Fruit fly (Drosophila melanogaster): ENCODE measurements around the gene CG17919.
A peak's percentile ranks its signal among the peaks of the same experiment; 100 is the strongest.

Gene CG17919

DNA sequence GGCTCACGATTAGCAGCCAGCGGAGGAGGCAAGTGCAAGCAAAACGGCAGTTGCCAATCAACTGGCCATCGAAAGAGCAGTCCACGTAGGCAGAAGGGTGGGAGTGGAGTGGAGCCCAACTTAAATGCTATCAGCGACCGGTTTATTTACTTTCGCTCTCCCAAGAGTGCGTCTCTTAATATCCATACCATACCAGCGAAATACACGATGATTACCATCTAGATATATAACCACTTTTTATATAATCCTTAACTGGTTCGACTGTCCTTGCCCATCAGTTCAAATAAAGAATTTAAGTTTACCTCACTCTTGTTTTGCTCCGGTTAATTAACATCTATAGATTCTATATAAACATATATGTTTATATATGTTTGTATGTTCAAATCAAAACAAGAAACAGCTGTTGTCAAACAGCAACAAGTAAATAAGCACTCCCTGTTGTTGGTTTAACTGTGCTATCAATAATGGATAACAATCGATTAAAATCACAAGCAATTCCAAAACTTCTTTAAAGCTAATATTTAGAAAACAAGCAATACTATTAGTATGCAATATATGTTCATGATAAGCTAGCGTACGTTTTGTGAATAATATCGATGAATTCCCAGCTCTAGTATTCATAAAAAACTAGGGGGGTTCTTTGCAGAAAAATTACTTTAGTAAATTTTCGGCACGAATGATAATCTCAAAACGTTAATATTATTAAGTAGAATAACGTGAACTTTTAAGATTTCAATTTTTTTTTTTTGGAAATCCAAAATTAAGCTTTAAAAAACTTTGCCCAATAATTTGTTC lies 29.9 kb downstream of the CG17919 start (continued):
- no peak for TF ChIP-seq CG15479 (GFP tag; optimal IDR thresholded peaks at IDR 0.05)
- no peak for TF ChIP-seq CG17802 (tag; optimal IDR thresholded peaks at IDR 0.05)
- no peak for TF ChIP-seq Kr (GFP tag; optimal IDR thresholded peaks at IDR 0.05)
- TF ChIP-seq CG16815 (GFP tag; optimal IDR thresholded peaks at IDR 0.05): no peak
- TF ChIP-seq B-H2 (GFP tag; optimal IDR thresholded peaks at IDR 0.05): no peak
- peak; percentile 41; the same call in 1 of the 2 replicates for TF ChIP-seq E2f2 (GFP tag; IDR thresholded peaks at IDR 0.05)
- no peak for TF ChIP-seq schlank (tag; optimal IDR thresholded peaks at IDR 0.05)
- 0 out of 2 replicates have a peak, but pooled peaks have one; percentile 4 for TF ChIP-seq CG31224 (GFP tag; IDR thresholded peaks at IDR 0.05)
- peak; percentile 35 for TF ChIP-seq pho (GFP tag; optimal IDR thresholded peaks at IDR 0.05)
- TF ChIP-seq ftz-f1 (GFP tag; optimal IDR thresholded peaks at IDR 0.05): no peak
- TF ChIP-seq CG13424 (tag; optimal IDR thresholded peaks at IDR 0.05): peak; percentile 42
- TF ChIP-seq Gug (GFP tag; IDR thresholded peaks at IDR 0.05): no peak
- TF ChIP-seq gcm (GFP tag; optimal IDR thresholded peaks at IDR 0.05): peak; percentile 22
- TF ChIP-seq gce (GFP tag; IDR thresholded peaks at IDR 0.05): 0 out of 3 replicates have a peak, but pooled peaks have one; percentile 30
- peak; percentile 35 for TF ChIP-seq her (GFP tag; optimal IDR thresholded peaks at IDR 0.05)
- TF ChIP-seq tin (GFP tag; optimal IDR thresholded peaks at IDR 0.05): no peak
- peak; percentile 37 for TF ChIP-seq CG9817 (tag; optimal IDR thresholded peaks at IDR 0.05)
- no peak for TF ChIP-seq shn (GFP tag; optimal IDR thresholded peaks at IDR 0.05)
- peak; percentile 66 for TF ChIP-seq odd (GFP tag; optimal IDR thresholded peaks at IDR 0.05)
- TF ChIP-seq sna (GFP tag; IDR thresholded peaks at IDR 0.05; ENCODE audit: partially characterized antibody): no peak
- peak; percentile 38 for TF ChIP-seq Sox100B (GFP tag; optimal IDR thresholded peaks at IDR 0.05)
- TF ChIP-seq crol (GFP tag; IDR thresholded peaks at IDR 0.05): no peak
- no peak for TF ChIP-seq CG7372 (GFP tag; IDR thresholded peaks at IDR 0.05)
- no peak for TF ChIP-seq CG10543 (GFP tag; optimal IDR thresholded peaks at IDR 0.05)
- TF ChIP-seq gsb (GFP tag; IDR thresholded peaks at IDR 0.05): peak; percentile 37; the same call in 1 of the 2 replicates
- peak; percentile 52 for TF ChIP-seq Blimp-1 (GFP tag; optimal IDR thresholded peaks at IDR 0.05)
- peak; percentile 61 for TF ChIP-seq CG30020 (tag; optimal IDR thresholded peaks at IDR 0.05)
- peak; percentile 43 for TF ChIP-seq CG3407 (GFP tag; optimal IDR thresholded peaks at IDR 0.05)
- peak; percentile 72 for TF ChIP-seq CG13296 (GFP tag; optimal IDR thresholded peaks at IDR 0.05)
- TF ChIP-seq br (optimal IDR thresholded peaks at IDR 0.05): no peak
- peak; percentile 28 for TF ChIP-seq CG13894 (tag; optimal IDR thresholded peaks at IDR 0.05)
- peak; percentile 53 for TF ChIP-seq CG9727 (GFP tag; optimal IDR thresholded peaks at IDR 0.05)
- TF ChIP-seq H15 (GFP tag; IDR thresholded peaks at IDR 0.05): no peak
- peak; percentile 6 for TF ChIP-seq CG12219 (GFP tag; optimal IDR thresholded peaks at IDR 0.05)
- no peak for TF ChIP-seq Antp (GFP tag; optimal IDR thresholded peaks at IDR 0.05)
- TF ChIP-seq TFAM (GFP tag; optimal IDR thresholded peaks at IDR 0.05): no peak
- TF ChIP-seq CG18619 (GFP tag; optimal IDR thresholded peaks at IDR 0.05): no peak
- TF ChIP-seq YL-1 (GFP tag; optimal IDR thresholded peaks at IDR 0.05): no peak
- TF ChIP-seq sr (GFP tag; IDR thresholded peaks at IDR 0.05): no peak
- TF ChIP-seq Ravus (GFP tag; IDR thresholded peaks at IDR 0.05): no peak
- TF ChIP-seq ewg (GFP tag; optimal IDR thresholded peaks at IDR 0.05): no peak
- TF ChIP-seq corto (GFP tag; optimal IDR thresholded peaks at IDR 0.05): no peak
- peak; percentile 47 for TF ChIP-seq nom (GFP tag; optimal IDR thresholded peaks at IDR 0.05)
- no peak for TF ChIP-seq aop (GFP tag; IDR thresholded peaks at IDR 0.05)
- TF ChIP-seq CG7745 (tag; optimal IDR thresholded peaks at IDR 0.05): no peak
- 0 out of 3 replicates have a peak, but pooled peaks have one; percentile 28 for TF ChIP-seq CG11695 (GFP tag; IDR thresholded peaks at IDR 0.05)
- no peak for TF ChIP-seq CG1529 (GFP tag; optimal IDR thresholded peaks at IDR 0.05)
- TF ChIP-seq CG6791 (GFP tag; IDR thresholded peaks at IDR 0.05; ENCODE audit: partially characterized antibody): no peak
- no peak; the same call in 1 of the 2 replicates for TF ChIP-seq NFAT (GFP tag; IDR thresholded peaks at IDR 0.05)

Data from whole organism, embryonic.